Worm (Caenorhabditis elegans) whole organism, mixed stage, embryonic: ENCODE measurements around the gene F37C12.10.

ENCODE experiments used
- blmp-1 ChIP-seq: fragments of 150-350 bp; optimal IDR thresholded peaks from 2 replicates; lab custom pipeline; 2014; ENCODE audit warnings: missing biosample characterization, missing genetic modification characterization
- elt-3 ChIP-seq: fragments of 150-350 bp; optimal IDR thresholded peaks from 2 replicates; lab custom pipeline; 2014; ENCODE audit warnings: missing biosample characterization, missing genetic modification characterization
- ham-2 ChIP-seq: fragments of 200-800 bp; sonication (Bioruptor generic); optimal IDR thresholded peaks from 2 replicates; lab custom pipeline; 2018; ENCODE audit warnings: mild to moderate bottlenecking, missing genetic modification characterization, missing compliant biosample characterization
- lin-13 ChIP-seq: fragments of 150-350 bp; optimal IDR thresholded peaks from 2 replicates; lab custom pipeline; 2014; ENCODE audit warnings: missing biosample characterization, missing genetic modification characterization
- mab-5 ChIP-seq: fragments of 150-350 bp; optimal IDR thresholded peaks from 2 replicates; lab custom pipeline; 2014; ENCODE audit warnings: missing biosample characterization, missing genetic modification characterization
- nhr-12 ChIP-seq: fragments of 150-350 bp; optimal IDR thresholded peaks from 2 replicates; lab custom pipeline; 2014; ENCODE audit warnings: missing biosample characterization, missing genetic modification characterization
- nhr-28 ChIP-seq: fragments of 150-350 bp; optimal IDR thresholded peaks from 2 replicates; lab custom pipeline; 2014; ENCODE audit warnings: missing biosample characterization, missing genetic modification characterization
- nhr-76 ChIP-seq: sonication (generic microtip); optimal IDR thresholded peaks from 2 replicates; lab custom pipeline; 2017; ENCODE audit warnings: missing biosample characterization, missing genetic modification characterization
- pha-4 ChIP-seq: fragments of 150-350 bp; optimal IDR thresholded peaks from 2 replicates; lab custom pipeline; 2018; ENCODE audit warnings: missing biosample characterization, missing genetic modification reagents, missing genetic modification characterization
- snpc-4 ChIP-seq: fragments of 150-350 bp; optimal IDR thresholded peaks from 2 replicates; lab custom pipeline; 2014; ENCODE audit warnings: missing biosample characterization, missing genetic modification characterization
- unc-39 ChIP-seq: fragments of 150-350 bp; optimal IDR thresholded peaks from 2 replicates; lab custom pipeline; 2014; ENCODE audit warnings: missing biosample characterization, missing genetic modification characterization
- unc-62 ChIP-seq: fragments of 150-350 bp; optimal IDR thresholded peaks from 2 replicates; lab custom pipeline; 2014; ENCODE audit warnings: missing biosample characterization, missing genetic modification reagents, missing genetic modification characterization
- zip-8 ChIP-seq: fragments of 150-350 bp; optimal IDR thresholded peaks from 2 replicates; lab custom pipeline; 2014; ENCODE audit warnings: missing biosample characterization, missing genetic modification characterization
- ztf-11 ChIP-seq: fragments of 150-350 bp; optimal IDR thresholded peaks from 2 replicates; lab custom pipeline; 2014; ENCODE audit warnings: missing biosample characterization, missing genetic modification characterization

DNA sequence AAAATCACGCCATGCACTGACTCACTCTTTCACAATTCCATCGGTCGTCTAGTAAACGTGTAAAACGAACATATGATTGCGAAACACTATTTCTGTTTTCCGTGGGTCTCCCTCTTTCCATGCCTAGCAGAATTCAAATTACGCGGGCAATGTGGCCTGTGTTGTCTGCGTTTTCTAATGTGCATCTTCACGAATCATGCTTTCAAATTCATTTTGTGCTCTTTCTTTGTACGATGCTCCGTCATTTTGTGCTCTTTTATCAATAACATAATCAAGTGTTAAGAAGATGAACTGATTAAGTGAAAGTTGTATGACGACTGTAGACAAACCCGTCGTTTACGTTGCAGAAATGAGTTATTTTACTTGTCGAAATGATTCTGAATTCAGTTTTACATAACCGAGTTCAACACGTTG is 22.4 kb downstream of the F37C12.10 start:
- no peak for TF ChIP-seq pha-4 (tag; lab: Kevin White, UChicago)
- TF ChIP-seq unc-62 (GFP tag; lab: Kevin White, UChicago) = no peak
- no peak for TF ChIP-seq elt-3 (tag; lab: Kevin White, UChicago)
- no peak for TF ChIP-seq mab-5 (tag; lab: Kevin White, UChicago)
- no peak for TF ChIP-seq lin-13
- no peak for TF ChIP-seq nhr-76
- TF ChIP-seq ham-2 = no peak
- no peak for TF ChIP-seq nhr-12 (tag; lab: Kevin White, UChicago)
- TF ChIP-seq ztf-11 (tag; lab: Kevin White, UChicago) = no peak
- TF ChIP-seq snpc-4 = no peak
- no peak for TF ChIP-seq nhr-28 (tag; lab: Kevin White, UChicago)
- no peak for TF ChIP-seq zip-8 (tag; lab: Kevin White, UChicago)
- no peak for TF ChIP-seq unc-39 (tag; lab: Kevin White, UChicago)
- TF ChIP-seq blmp-1 (tag; lab: Kevin White, UChicago) = no peak
